Fruit fly (Drosophila melanogaster) Kc167 (cell line): ENCODE results near the gene Ugt307A1.

Experiments
- Sin3A ChIP-seq: fragments of >200 bp; optimal IDR thresholded peaks from 2 replicates; lab custom pipeline; 2018; ENCODE audit warnings: missing external identifiers
- h ChIP-seq: fragments of >200 bp; optimal IDR thresholded peaks from 3 replicates; lab custom pipeline; 2018; ENCODE audit warnings: missing external identifiers
- insv ChIP-seq: fragments of >200 bp; optimal IDR thresholded peaks from 3 replicates; lab custom pipeline; 2018; ENCODE audit warnings: missing external identifiers
- psq ChIP-seq: fragments of >200 bp; optimal IDR thresholded peaks from 2 replicates; lab custom pipeline; 2017; ENCODE audit warnings: missing external identifiers
- ttk ChIP-seq: sonication (Bioruptor generic); optimal IDR thresholded peaks from 2 replicates; lab custom pipeline; 2017; ENCODE audit warnings: missing external identifiers

DNA sequence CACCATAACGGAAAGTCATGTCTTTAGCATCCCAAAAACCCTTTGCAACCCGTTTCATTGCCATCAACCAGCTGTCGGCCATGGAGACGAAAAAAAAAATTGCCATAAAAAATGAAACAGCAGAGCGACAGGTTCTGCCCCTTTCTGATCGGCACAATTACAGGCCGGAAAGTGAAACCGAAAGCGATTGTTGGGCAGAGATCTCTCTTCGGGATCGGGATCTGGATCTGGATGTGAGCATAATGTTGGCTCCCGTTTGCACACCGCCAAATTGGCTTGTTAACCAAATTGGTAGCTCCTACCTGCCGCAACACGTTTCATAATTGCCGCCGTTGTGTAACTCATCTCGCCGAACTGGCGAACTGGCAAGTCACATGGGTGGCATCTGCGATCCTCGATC, 14.4 kb downstream of the Ugt307A1 start:
- no peak for TF ChIP-seq Sin3A (lab: Kevin White, UChicago)
- no peak for TF ChIP-seq psq (lab: Kevin White, UChicago)
- no peak for TF ChIP-seq ttk
- no peak for TF ChIP-seq h (lab: Kevin White, UChicago)
- TF ChIP-seq insv: no peak
